Fruit fly (Drosophila melanogaster): ENCODE results near the gene spen.
A peak's percentile ranks its signal among the peaks of the same experiment; 100 is the strongest.

The spen gene

DNA sequence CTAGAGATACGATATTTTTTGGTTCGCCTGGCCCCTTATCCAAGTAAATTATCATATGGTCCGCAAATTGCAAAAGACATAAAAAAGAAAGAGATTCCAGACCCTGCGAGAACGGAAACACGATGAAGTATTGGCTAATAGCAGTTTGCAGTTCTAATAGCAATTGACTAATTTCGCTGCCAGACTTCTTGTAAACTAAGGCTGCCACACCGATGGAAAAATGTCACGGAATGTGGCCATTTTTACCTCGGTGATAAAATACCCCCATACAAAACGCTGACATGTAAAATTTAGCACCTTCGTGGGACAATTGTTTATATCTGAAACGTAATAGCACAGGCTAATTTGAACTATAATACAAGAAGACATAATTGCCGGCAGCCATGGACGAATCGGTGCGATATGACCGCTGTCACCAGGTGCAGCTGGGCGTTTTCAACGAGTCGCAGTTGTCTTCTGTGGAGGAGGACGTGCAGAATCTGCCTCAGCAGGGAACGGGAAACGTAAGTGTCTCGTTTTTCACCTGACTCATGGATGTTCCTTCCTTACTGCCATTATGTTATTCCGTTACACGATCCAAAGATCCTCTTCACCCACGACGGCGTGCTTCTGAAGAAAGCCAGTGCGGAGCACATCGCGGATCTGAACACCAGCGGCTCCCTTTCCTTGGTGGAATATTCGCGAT is 48.4 kb downstream of the spen start, which contains the start of the genes Tbc1d15-17 and CG11617 (continued):
- TF ChIP-seq tin (GFP tag; optimal IDR thresholded peaks at IDR 0.05) (no peak), zen (tag; optimal IDR thresholded peaks at IDR 0.05) (peak; percentile 40), eve (GFP tag; optimal IDR thresholded peaks at IDR 0.05) (no peak), unc-4 (GFP tag; IDR thresholded peaks at IDR 0.05; ENCODE audit: partially characterized antibody) (peak; percentile 56), Bgb (GFP tag; IDR thresholded peaks at IDR 0.05; ENCODE audit: partially characterized antibody) (peak; percentile 60), bsh (GFP tag; optimal IDR thresholded peaks at IDR 0.05) (no peak), al (GFP tag; IDR thresholded peaks at IDR 0.05) (no peak), CG4730 (GFP tag; IDR thresholded peaks at IDR 0.05) (no peak), Sin3A (optimal IDR thresholded peaks at IDR 0.05) (peak; percentile 66), CG5180 (GFP tag; optimal IDR thresholded peaks at IDR 0.05) (no peak), hkb (optimal IDR thresholded peaks at IDR 0.05) (peak; percentile 62), hkb (GFP tag; IDR thresholded peaks at IDR 0.05) (peak; percentile 30; the same call in 1 of the 2 replicates), Hmr (GFP tag; optimal IDR thresholded peaks at IDR 0.05) (peak; percentile 69), Doc2 (GFP tag; IDR thresholded peaks at IDR 0.05) (no peak), CG4328 (GFP tag; optimal IDR thresholded peaks at IDR 0.05) (no peak), twi (tag; optimal IDR thresholded peaks at IDR 0.05) (no peak), CG17912 (GFP tag; optimal IDR thresholded peaks at IDR 0.05) (no peak), gfzf (GFP tag; optimal IDR thresholded peaks at IDR 0.05) (peak; percentile 94), usp (GFP tag; optimal IDR thresholded peaks at IDR 0.05) (no peak), zf30C (GFP tag; optimal IDR thresholded peaks at IDR 0.05) (no peak), salm (tag; optimal IDR thresholded peaks at IDR 0.05) (no peak), danr (GFP tag; IDR thresholded peaks at IDR 0.05) (no peak), Mad (GFP tag; optimal IDR thresholded peaks at IDR 0.05) (no peak), chif (GFP tag; optimal IDR thresholded peaks at IDR 0.05) (no peak), Ravus (GFP tag; IDR thresholded peaks at IDR 0.05) (no peak), Hand (GFP tag; optimal IDR thresholded peaks at IDR 0.05) (no peak), fd102C (GFP tag; optimal IDR thresholded peaks at IDR 0.05) (no peak), Tbp (GFP tag; optimal IDR thresholded peaks at IDR 0.05) (no peak), CG34376 (GFP tag; optimal IDR thresholded peaks at IDR 0.05) (peak; percentile 49), peb (GFP tag; IDR thresholded peaks at IDR 0.05) (no peak), HmgZ (tag; optimal IDR thresholded peaks at IDR 0.05) (peak; percentile 76), HmgD (GFP tag; optimal IDR thresholded peaks at IDR 0.05) (peak; percentile 47), CG15073 (GFP tag; optimal IDR thresholded peaks at IDR 0.05) (no peak), CG32767 (GFP tag; IDR thresholded peaks at IDR 0.05) (no peak), zfh2 (GFP tag; optimal IDR thresholded peaks at IDR 0.05) (no peak), sug (tag; optimal IDR thresholded peaks at IDR 0.05) (no peak), CG2116 (GFP tag; optimal IDR thresholded peaks at IDR 0.05) (peak; percentile 59), slbo (GFP tag; IDR thresholded peaks at IDR 0.05) (peak; percentile 27; the same call in 1 of the 2 replicates), p53 (GFP tag; optimal IDR thresholded peaks at IDR 0.05) (no peak), MTF-1 (GFP tag; optimal IDR thresholded peaks at IDR 0.05; ENCODE audit: borderline replicate concordance) (no peak), unpg (GFP tag; optimal IDR thresholded peaks at IDR 0.05) (no peak), ato (GFP tag; IDR thresholded peaks at IDR 0.05; ENCODE audit: partially characterized antibody) (peak; percentile 30; the same call in 1 of the 2 replicates), pfk (GFP tag; optimal IDR thresholded peaks at IDR 0.05) (no peak), Xbp1 (GFP tag; optimal IDR thresholded peaks at IDR 0.05) (no peak), CG6854 (GFP tag; optimal IDR thresholded peaks at IDR 0.05) (no peak), Sry-δ (GFP tag; optimal IDR thresholded peaks at IDR 0.05) (peak; percentile 70), Nf-YA (GFP tag; IDR thresholded peaks at IDR 0.05) (no peak), Max (GFP tag; optimal IDR thresholded peaks at IDR 0.05) (no peak), CG8281 (tag; optimal IDR thresholded peaks at IDR 0.05) (no peak), CG7963 (GFP tag; IDR thresholded peaks at IDR 0.05; ENCODE audit: partially characterized antibody) (no peak), CG14667 (GFP tag; IDR thresholded peaks at IDR 0.05) (no peak)
